Fruit fly (Drosophila melanogaster): ENCODE results near the gene Atg18a.

The Atg18a gene

dm6 chr3L:8197779-8198279, 11.2 kb downstream of the Atg18a start, which contains the start of the genes UbcE2M and Dhps (continued):
- no peak for TF ChIP-seq CG2875 (GFP tag; optimal IDR thresholded peaks at IDR 0.05)
- TF ChIP-seq toy (GFP tag; IDR thresholded peaks at IDR 0.05) = no peak
- TF ChIP-seq CG18476 (GFP tag; optimal IDR thresholded peaks at IDR 0.05) = peak; percentile 14
- peak; percentile 35; the same call in 1 of the 3 replicates for TF ChIP-seq CG34422 (GFP tag; IDR thresholded peaks at IDR 0.05)
- TF ChIP-seq zfh2 (GFP tag; optimal IDR thresholded peaks at IDR 0.05) = peak; percentile 80
- TF ChIP-seq CG18599 (GFP tag; optimal IDR thresholded peaks at IDR 0.05) = no peak
- peak; percentile 73 for TF ChIP-seq Max (GFP tag; optimal IDR thresholded peaks at IDR 0.05)
- TF ChIP-seq CG1024 (GFP tag; IDR thresholded peaks at IDR 0.05) = no peak
- no peak for TF ChIP-seq CG10959 (GFP tag; IDR thresholded peaks at IDR 0.05)
- peak; percentile 37 for TF ChIP-seq cato (GFP tag; optimal IDR thresholded peaks at IDR 0.05; ENCODE audit: borderline replicate concordance)
- TF ChIP-seq sd (tag; optimal IDR thresholded peaks at IDR 0.05) = no peak
- peak; percentile 33; the same call in 1 of the 3 replicates for TF ChIP-seq B-H1 (GFP tag; IDR thresholded peaks at IDR 0.05)
- TF ChIP-seq CG10462 (GFP tag; optimal IDR thresholded peaks at IDR 0.05) = no peak
- no peak for TF ChIP-seq Blimp-1 (GFP tag; optimal IDR thresholded peaks at IDR 0.05)
- TF ChIP-seq CG17912 (GFP tag; optimal IDR thresholded peaks at IDR 0.05) = no peak
- TF ChIP-seq CG10209 (GFP tag; optimal IDR thresholded peaks at IDR 0.05) = peak; percentile 83
- peak in 1 of 2 experiments; percentile 60 for TF ChIP-seq crp (GFP tag; optimal IDR thresholded peaks at IDR 0.05)
- TF ChIP-seq CG3163 (GFP tag; optimal IDR thresholded peaks at IDR 0.05) = peak; percentile 3
- peak; percentile 87 for TF ChIP-seq CG12391 (tag; optimal IDR thresholded peaks at IDR 0.05)
- TF ChIP-seq Sox100B (GFP tag; optimal IDR thresholded peaks at IDR 0.05) = no peak
- no peak for TF ChIP-seq Hr39 (optimal IDR thresholded peaks at IDR 0.05)
- peak; percentile 72 for TF ChIP-seq CG13296 (GFP tag; optimal IDR thresholded peaks at IDR 0.05)
- TF ChIP-seq stc (GFP tag; IDR thresholded peaks at IDR 0.05) = no peak
- no peak for TF ChIP-seq gcm2 (GFP tag; optimal IDR thresholded peaks at IDR 0.05)
- peak; percentile 82 for TF ChIP-seq CG2120 (GFP tag; optimal IDR thresholded peaks at IDR 0.05)
- peak; percentile 53 for TF ChIP-seq CG42726 (GFP tag; IDR thresholded peaks at IDR 0.05; ENCODE audit: partially characterized antibody)
- peak; percentile 82 for TF ChIP-seq grau (tag; optimal IDR thresholded peaks at IDR 0.05)
- TF ChIP-seq usp (GFP tag; optimal IDR thresholded peaks at IDR 0.05) = no peak
- peak; percentile 11 for TF ChIP-seq CG8944 (GFP tag; optimal IDR thresholded peaks at IDR 0.05)
- TF ChIP-seq BEAF-32 (GFP tag; optimal IDR thresholded peaks at IDR 0.05) = peak; percentile 80
- TF ChIP-seq Hey (tag; optimal IDR thresholded peaks at IDR 0.05) = no peak
- TF ChIP-seq bowl (GFP tag; IDR thresholded peaks at IDR 0.05) = no peak
- no peak for TF ChIP-seq otp (GFP tag; IDR thresholded peaks at IDR 0.05)
- TF ChIP-seq CG10321 (GFP tag; IDR thresholded peaks at IDR 0.05) = no peak
- TF ChIP-seq crc (GFP tag; optimal IDR thresholded peaks at IDR 0.05) = no peak
- no peak for TF ChIP-seq Hmx (GFP tag; optimal IDR thresholded peaks at IDR 0.05)
- TF ChIP-seq bbx (GFP tag; IDR thresholded peaks at IDR 0.05; ENCODE audit: partially characterized antibody) = peak; percentile 81
- no peak for TF ChIP-seq Jarid2 (GFP tag; optimal IDR thresholded peaks at IDR 0.05)
- peak; percentile 87 for TF ChIP-seq CG12659 (GFP tag; optimal IDR thresholded peaks at IDR 0.05)
- peak; percentile 76 for TF ChIP-seq CG15696 (tag; optimal IDR thresholded peaks at IDR 0.05)
- TF ChIP-seq CG1602 (GFP tag; optimal IDR thresholded peaks at IDR 0.05) = peak; percentile 63
- TF ChIP-seq H15 (GFP tag; IDR thresholded peaks at IDR 0.05) = peak; percentile 59; the same call in 1 of the 3 replicates
- no peak for TF ChIP-seq TFAM (GFP tag; optimal IDR thresholded peaks at IDR 0.05)
- TF ChIP-seq salm (tag; optimal IDR thresholded peaks at IDR 0.05) = no peak
- no peak for TF ChIP-seq Elba2 (GFP tag; optimal IDR thresholded peaks at IDR 0.05)
- no peak for TF ChIP-seq CG11723 (GFP tag; optimal IDR thresholded peaks at IDR 0.05)
- TF ChIP-seq p53 (GFP tag; optimal IDR thresholded peaks at IDR 0.05) = no peak
- TF ChIP-seq Doc3 (GFP tag; IDR thresholded peaks at IDR 0.05; ENCODE audit: partially characterized antibody) = peak; percentile 54; the same call in 1 of the 3 replicates
- TF ChIP-seq Dip3 (GFP tag; optimal IDR thresholded peaks at IDR 0.05) = peak; percentile 49
- TF ChIP-seq Dref (GFP tag; IDR thresholded peaks at IDR 0.05) = peak; percentile 80
- TF ChIP-seq NC2α (GFP tag; optimal IDR thresholded peaks at IDR 0.05) = no peak

All from whole organism, embryonic.